Fruit fly (Drosophila melanogaster) Kc167 (cell line): ENCODE results near the gene ZnT35C.

Experiments used
- Myc ChIP-seq: fragments of >200 bp; optimal IDR thresholded peaks from 2 replicates; lab custom pipeline; 2017; ENCODE audit warnings: missing external identifiers
- Sin3A ChIP-seq: fragments of >200 bp; optimal IDR thresholded peaks from 2 replicates; lab custom pipeline; 2018; ENCODE audit warnings: missing external identifiers
- h ChIP-seq: fragments of >200 bp; optimal IDR thresholded peaks from 3 replicates; lab custom pipeline; 2018; ENCODE audit warnings: missing external identifiers
- insv ChIP-seq: fragments of >200 bp; optimal IDR thresholded peaks from 3 replicates; lab custom pipeline; 2018; ENCODE audit warnings: missing external identifiers
- psq ChIP-seq: fragments of >200 bp; optimal IDR thresholded peaks from 2 replicates; lab custom pipeline; 2017; ENCODE audit warnings: missing external identifiers

DNA sequence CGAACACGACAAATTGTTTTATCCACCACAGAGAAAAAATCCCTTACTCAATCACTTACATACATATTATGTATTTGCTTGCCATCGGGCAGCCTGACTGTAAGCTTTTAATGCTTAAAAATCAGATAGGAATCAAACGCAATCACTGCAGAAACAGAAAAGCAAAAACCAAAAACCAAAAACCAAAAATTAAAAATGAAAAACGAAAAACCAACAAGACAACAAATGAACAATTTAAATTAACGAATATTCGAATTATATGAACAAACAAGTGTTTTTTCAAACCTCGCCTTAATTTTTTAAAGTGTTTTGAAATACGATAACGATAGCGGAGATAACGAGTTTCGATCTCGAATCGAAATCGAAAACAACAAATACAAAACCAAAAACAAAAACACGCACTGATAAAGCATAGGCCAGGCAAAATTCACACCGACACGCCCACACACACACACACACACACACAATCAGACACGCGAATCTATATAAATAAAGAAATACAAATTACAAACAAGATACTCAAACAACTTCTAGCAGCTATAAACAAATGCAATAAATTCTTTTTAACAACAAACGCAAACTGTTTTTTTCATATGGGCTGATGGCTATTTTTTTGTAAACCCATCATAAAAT, 6.8 kb upstream of the ZnT35C start:
- TF ChIP-seq h = no peak
- TF ChIP-seq psq (lab: Kevin White, UChicago) = no peak
- no peak for TF ChIP-seq Myc (lab: Kevin White, UChicago)
- TF ChIP-seq Sin3A = no peak
- no peak for TF ChIP-seq insv (lab: Kevin White, UChicago)
